Worm (Caenorhabditis elegans): Measurements from ENCODE around the gene nhr-155.

Gene nhr-155

ce11 chrV:521517-521916 is 17.7 kb upstream of the nhr-155 start, which contains the start of gene srw-107:
Gene srw-107, minus strand, starts transcription at chrV:521617.
- TF ChIP-seq ceh-39 (tag; optimal IDR thresholded peaks at IDR 0.05) (no peak), unc-39 (tag; optimal IDR thresholded peaks at IDR 0.05) (no peak), ceh-43 (GFP tag; optimal IDR thresholded peaks at IDR 0.05) (no peak), nhr-76 (tag; optimal IDR thresholded peaks at IDR 0.05) (no peak), pha-4 (tag; optimal IDR thresholded peaks at IDR 0.05) (no peak), ces-1 (GFP tag; optimal IDR thresholded peaks at IDR 0.05) (no peak)

DNA sequence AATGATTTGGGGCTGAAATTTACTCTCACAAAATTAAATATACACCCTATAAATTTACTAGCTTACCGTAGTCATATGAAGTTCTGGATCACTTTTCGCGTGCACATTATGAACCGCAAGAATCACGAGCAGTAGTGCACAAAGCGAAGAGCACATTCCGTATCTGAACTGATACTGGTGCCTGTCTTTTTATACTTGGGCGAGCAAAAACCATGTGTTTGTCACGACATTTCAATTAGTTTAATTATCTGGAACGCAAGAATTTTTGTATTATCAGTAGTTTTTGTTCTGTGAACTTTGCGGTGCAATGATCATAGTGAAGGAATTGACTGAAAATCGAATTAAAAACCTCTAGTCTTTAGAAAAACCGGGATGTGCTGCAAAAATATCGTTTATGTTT is 15.2 kb upstream of the nhr-155 start, which contains the start of gene lipl-3:
Gene lipl-3, minus strand, starts transcription at position 161 of the 400 bp plus-strand sequence.
- TF ChIP-seq nhr-76 (tag; optimal IDR thresholded peaks at IDR 0.05) (no peak), bed-3 (GFP tag; optimal IDR thresholded peaks at IDR 0.05) (no peak), ztf-11 (tag; optimal IDR thresholded peaks at IDR 0.05) (no peak), cnd-1 (tag; optimal IDR thresholded peaks at IDR 0.05) (no peak), nhr-2 (tag; optimal IDR thresholded peaks at IDR 0.05) (no peak), M03D4.4 (tag; optimal IDR thresholded peaks at IDR 0.05) (no peak), ceh-43 (GFP tag; optimal IDR thresholded peaks at IDR 0.05) (no peak), drap-1 (GFP tag; optimal IDR thresholded peaks at IDR 0.05) (no peak), ceh-83 (GFP tag; optimal IDR thresholded peaks at IDR 0.05) (no peak), nhr-12 (tag; optimal IDR thresholded peaks at IDR 0.05) (no peak), unc-39 (tag; optimal IDR thresholded peaks at IDR 0.05) (no peak), tbx-8 (GFP tag; optimal IDR thresholded peaks at IDR 0.05) (no peak), unc-120 (tag; optimal IDR thresholded peaks at IDR 0.05; ENCODE audit: poor library complexity, severe bottlenecking) (no peak), flh-1 (GFP tag; optimal IDR thresholded peaks at IDR 0.05) (no peak), hlh-1 (tag; optimal IDR thresholded peaks at IDR 0.05) (no peak), zip-8 (tag; optimal IDR thresholded peaks at IDR 0.05) (no peak)

- TF ChIP-seq elt-1 (tag; optimal IDR thresholded peaks at IDR 0.05; ENCODE audit: borderline replicate concordance, insufficient read depth) (no peak), lin-32 (GFP tag; optimal IDR thresholded peaks at IDR 0.05) (no peak), ces-1 (GFP tag; optimal IDR thresholded peaks at IDR 0.05) (no peak), mls-2 (tag; optimal IDR thresholded peaks at IDR 0.05) (no peak), sem-2 (GFP tag; optimal IDR thresholded peaks at IDR 0.05) (no peak), nhr-28 (tag; optimal IDR thresholded peaks at IDR 0.05) (no peak), drap-1 (GFP tag; optimal IDR thresholded peaks at IDR 0.05) (no peak), snpc-4 (tag; optimal IDR thresholded peaks at IDR 0.05) (no peak), tbx-8 (GFP tag; optimal IDR thresholded peaks at IDR 0.05) (no peak), nhr-237 (tag; optimal IDR thresholded peaks at IDR 0.05) (no peak), lsy-2 (tag; optimal IDR thresholded peaks at IDR 0.05) (no peak), unc-120 (tag; optimal IDR thresholded peaks at IDR 0.05; ENCODE audit: poor library complexity, severe bottlenecking) (no peak), nhr-12 (tag; optimal IDR thresholded peaks at IDR 0.05) (no peak), ztf-11 (tag; optimal IDR thresholded peaks at IDR 0.05) (no peak), ham-2 (GFP tag; optimal IDR thresholded peaks at IDR 0.05) (no peak), cnd-1 (tag; optimal IDR thresholded peaks at IDR 0.05) (no peak), hlh-1 (tag; optimal IDR thresholded peaks at IDR 0.05) (no peak), lin-13 (tag; optimal IDR thresholded peaks at IDR 0.05) (no peak)
These were observed 14.2 kb upstream of the nhr-155 start, which contains the start of gene R11G11.16 for ce11 chrV:525040-525439. Gene R11G11.16, minus strand, starts transcription at chrV:525140.

ce11 chrV:527602-528001 is 11.7 kb upstream of the nhr-155 start, which contains the start of gene srw-108:
Gene srw-108, plus strand, starts transcription at chrV:527902.
- TF ChIP-seq hlh-1 (tag; optimal IDR thresholded peaks at IDR 0.05) = no peak

DNA sequence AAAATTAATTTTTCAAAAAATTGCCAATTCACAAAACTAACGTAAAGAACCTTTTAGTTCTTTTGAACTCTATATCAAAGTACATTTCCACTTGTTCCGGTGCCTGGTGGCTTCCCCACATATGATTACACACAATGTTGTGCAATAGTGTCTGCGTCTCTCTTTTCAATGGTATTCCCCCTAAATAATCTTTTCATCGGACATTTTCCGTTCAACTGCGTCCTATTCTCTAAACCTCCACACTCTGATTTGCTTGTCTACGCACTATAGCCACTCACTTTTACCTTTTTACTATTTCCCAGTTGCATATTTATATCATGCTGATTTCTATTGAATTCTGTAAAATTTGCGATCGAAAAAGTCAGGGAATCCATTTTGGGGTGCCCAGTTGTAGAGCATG is 7.2 kb upstream of the nhr-155 start, which contains the start of gene nhr-58:
Gene nhr-58, plus strand, starts transcription at position 214 of the 400 bp plus-strand sequence.
- TF ChIP-seq mls-2 (tag; optimal IDR thresholded peaks at IDR 0.05) = peak; percentile 2
- peak; percentile 59 for TF ChIP-seq ham-2 (GFP tag; optimal IDR thresholded peaks at IDR 0.05)
- no peak for TF ChIP-seq ceh-39 (tag; optimal IDR thresholded peaks at IDR 0.05)
- peak; percentile 83 for TF ChIP-seq elt-3 (tag; optimal IDR thresholded peaks at IDR 0.05)
- peak; percentile 54 for TF ChIP-seq elt-1 (tag; optimal IDR thresholded peaks at IDR 0.05; ENCODE audit: borderline replicate concordance, insufficient read depth)
- TF ChIP-seq ces-1 (GFP tag; optimal IDR thresholded peaks at IDR 0.05) = peak; percentile 61
- peak; percentile 17 for TF ChIP-seq pha-4 (tag; optimal IDR thresholded peaks at IDR 0.05)
- no peak for TF ChIP-seq nhr-237 (tag; optimal IDR thresholded peaks at IDR 0.05)
- TF ChIP-seq unc-120 (tag; optimal IDR thresholded peaks at IDR 0.05; ENCODE audit: poor library complexity, severe bottlenecking) = peak; percentile 27

All from whole organism, mixed stage, embryonic.